Fruit fly (Drosophila melanogaster) whole organism, embryonic: ENCODE measurements around the gene TkR86C.
A peak's percentile ranks its signal among the peaks of the same experiment; 100 is the strongest.

Source experiments
- B-H2 ChIP-seq: fragments of 200-800 bp; sonication (Bioruptor generic); optimal IDR thresholded peaks from 2 replicates; lab custom pipeline; 2018; ENCODE audit warnings: missing biosample characterization, mild to moderate bottlenecking, missing genetic modification characterization
- BtbVII ChIP-seq: fragments of 200-800 bp; sonication (Bioruptor generic); optimal IDR thresholded peaks from 3 replicates; lab custom pipeline; 2017; ENCODE audit warnings: missing biosample characterization, mild to moderate bottlenecking, missing genetic modification characterization
- CG10366 ChIP-seq: fragments of 200-800 bp; sonication (Bioruptor generic); IDR thresholded peaks from 2 replicates; pipeline ENCODE4 v1.3.6; 2022; ENCODE audit warnings: missing biosample characterization, missing genetic modification characterization
- CG11398 ChIP-seq: fragments of 200-800 bp; sonication (Bioruptor generic); optimal IDR thresholded peaks from 2 replicates; lab custom pipeline; 2016; ENCODE audit warnings: missing biosample characterization, missing genetic modification characterization
- CG11696 ChIP-seq: fragments of 200-800 bp; sonication (Bioruptor generic); IDR thresholded peaks from 2 replicates; pipeline ENCODE4 v1.3.6; 2022; ENCODE audit warnings: missing biosample characterization, missing genetic modification characterization
- CG13894 ChIP-seq: fragments of 200-800 bp; sonication (Bioruptor generic); optimal IDR thresholded peaks from 3 replicates; lab custom pipeline; 2018; ENCODE audit warnings: missing biosample characterization, mild to moderate bottlenecking, missing genetic modification characterization, moderate library complexity
- CG14667 ChIP-seq: fragments of 200-800 bp; sonication (Bioruptor generic); IDR thresholded peaks from 2 replicates; pipeline ENCODE4 v1.3.6; 2022; ENCODE audit warnings: missing biosample characterization, missing genetic modification characterization
- CG14710 ChIP-seq: fragments of 200-800 bp; sonication (Bioruptor generic); optimal IDR thresholded peaks from 3 replicates; lab custom pipeline; 2019; ENCODE audit warnings: missing biosample characterization, mild to moderate bottlenecking, missing genetic modification characterization, moderate library complexity
- CG17359 ChIP-seq: fragments of 200-800 bp; sonication (Bioruptor generic); optimal IDR thresholded peaks from 3 replicates; lab custom pipeline; 2018; ENCODE audit warnings: missing biosample characterization, mild to moderate bottlenecking, missing genetic modification characterization, moderate library complexity
- CG17361 ChIP-seq: fragments of 200-800 bp; sonication (Bioruptor generic); IDR thresholded peaks from 3 replicates; pipeline ENCODE4 v1.3.6; 2022; ENCODE audit warnings: missing biosample characterization, missing genetic modification characterization
- CG17829 ChIP-seq: fragments of 200-800 bp; optimal IDR thresholded peaks from 2 replicates; lab custom pipeline; 2019; ENCODE audit warnings: missing biosample characterization, mild to moderate bottlenecking, missing genetic modification characterization, moderate library complexity
- CG18011 ChIP-seq: fragments of 200-800 bp; sonication (Bioruptor generic); optimal IDR thresholded peaks from 2 replicates; lab custom pipeline; 2017; ENCODE audit warnings: missing biosample characterization, missing genetic modification characterization, mild to moderate bottlenecking, moderate library complexity, missing genotype
- CG1832 ChIP-seq: fragments of 200-800 bp; sonication (Bioruptor generic); optimal IDR thresholded peaks from 2 replicates; lab custom pipeline; 2017; ENCODE audit warnings: missing biosample characterization, mild to moderate bottlenecking, missing genetic modification characterization, inconsistent platforms
- CG2199 ChIP-seq: fragments of 200-800 bp; sonication (Bioruptor generic); IDR thresholded peaks from 3 replicates; pipeline ENCODE4 v1.3.6; 2022; ENCODE audit warnings: missing biosample characterization, missing genetic modification characterization
- CG3995 ChIP-seq: fragments of 200-800 bp; sonication (Bioruptor generic); optimal IDR thresholded peaks from 3 replicates; lab custom pipeline; 2016; ENCODE audit warnings: missing biosample characterization, missing genetic modification characterization
- CG42726 ChIP-seq: fragments of 200-800 bp; sonication (Bioruptor generic); IDR thresholded peaks from 2 replicates; pipeline ENCODE4 v1.3.6; 2022; ENCODE audit warnings: missing biosample characterization, missing genetic modification characterization; ENCODE audit not compliant: partially characterized antibody
- CG4617 ChIP-seq: fragments of 200-800 bp; sonication (Bioruptor generic); optimal IDR thresholded peaks from 3 replicates; lab custom pipeline; 2016; ENCODE audit warnings: missing biosample characterization, missing genetic modification characterization, borderline replicate concordance
- CG4820 ChIP-seq: fragments of 200-800 bp; sonication (Bioruptor generic); optimal IDR thresholded peaks from 3 replicates; lab custom pipeline; 2016; ENCODE audit warnings: missing biosample characterization, missing genetic modification characterization
- CG6854 ChIP-seq: fragments of 200-800 bp; sonication (Bioruptor generic); optimal IDR thresholded peaks from 3 replicates; lab custom pipeline; 2017; ENCODE audit warnings: missing biosample characterization, mild to moderate bottlenecking, missing genetic modification characterization
- CTCF ChIP-seq: fragments of 200-800 bp; sonication (Bioruptor generic); optimal IDR thresholded peaks from 2 replicates; lab custom pipeline; 2017; ENCODE audit warnings: missing biosample characterization, mild to moderate bottlenecking, missing genetic modification characterization, moderate library complexity
- Dip2 ChIP-seq: fragments of 200-800 bp; sonication (Bioruptor generic); IDR thresholded peaks from 2 replicates; pipeline ENCODE4 v1.3.6; 2022; ENCODE audit warnings: missing biosample characterization, missing genetic modification characterization
- GATAe ChIP-seq: fragments of 200-800 bp; sonication (Bioruptor generic); conservative IDR thresholded peaks from 2 replicates; pipeline ENCODE4 v1.3.6; 2022; ENCODE audit warnings: missing biosample characterization, missing genetic modification characterization
- Gsc ChIP-seq: fragments of 200-800 bp; sonication (Bioruptor generic); IDR thresholded peaks from 2 replicates; pipeline ENCODE4 v1.3.6; 2022; ENCODE audit warnings: missing biosample characterization, missing genetic modification characterization
- HHEX ChIP-seq: fragments of 200-800 bp; sonication (Bioruptor generic); optimal IDR thresholded peaks from 3 replicates; lab custom pipeline; 2017; ENCODE audit warnings: missing biosample characterization, mild to moderate bottlenecking, missing genetic modification characterization, missing genetic modification reagents
- Hmr ChIP-seq: fragments of 200-800 bp; sonication (Bioruptor generic); optimal IDR thresholded peaks from 3 replicates; lab custom pipeline; 2017; ENCODE audit warnings: mild to moderate bottlenecking, missing biosample characterization, missing genetic modification reagents, missing genetic modification characterization
- MTF-1 ChIP-seq: fragments of 200-800 bp; sonication (Bioruptor generic); optimal IDR thresholded peaks from 2 replicates; lab custom pipeline; 2018; ENCODE audit warnings: missing biosample characterization, mild to moderate bottlenecking, missing genetic modification characterization, borderline replicate concordance
- NfI ChIP-seq: fragments of 200-800 bp; sonication (Bioruptor generic); optimal IDR thresholded peaks from 3 replicates; lab custom pipeline; 2018; ENCODE audit warnings: missing biosample characterization, mild to moderate bottlenecking, missing genetic modification characterization, moderate library complexity
- Sin3A ChIP-seq: fragments of >200 bp; optimal IDR thresholded peaks from 2 replicates; lab custom pipeline; 2018
- Vsx1 ChIP-seq: fragments of 200-800 bp; sonication (Bioruptor generic); optimal IDR thresholded peaks from 2 replicates; lab custom pipeline; 2017; ENCODE audit warnings: missing biosample characterization, mild to moderate bottlenecking, missing genetic modification characterization, missing genetic modification reagents
- abd-A ChIP-seq: fragments of 200-800 bp; sonication (Bioruptor generic); optimal IDR thresholded peaks from 3 replicates; lab custom pipeline; 2019; ENCODE audit warnings: missing biosample characterization, mild to moderate bottlenecking, missing genetic modification characterization, moderate library complexity
- amos ChIP-seq: fragments of 200-800 bp; sonication (Bioruptor generic); IDR thresholded peaks from 2 replicates; pipeline ENCODE4 v1.3.6; 2022; ENCODE audit warnings: missing biosample characterization, missing genetic modification characterization; ENCODE audit not compliant: partially characterized antibody
- aop ChIP-seq: fragments of 200-800 bp; sonication (Bioruptor generic); IDR thresholded peaks from 2 replicates; pipeline ENCODE4 v1.3.6; 2022; ENCODE audit warnings: missing biosample characterization, missing genetic modification characterization
- bbx ChIP-seq: fragments of 200-800 bp; sonication (Bioruptor generic); IDR thresholded peaks from 2 replicates; pipeline ENCODE4 v1.3.6; 2022; ENCODE audit warnings: missing biosample characterization, missing genetic modification characterization; ENCODE audit not compliant: partially characterized antibody
- br ChIP-seq: fragments of >200 bp; optimal IDR thresholded peaks from 2 replicates; lab custom pipeline; 2017
- btn ChIP-seq: fragments of 200-800 bp; sonication (Bioruptor generic); optimal IDR thresholded peaks from 2 replicates; lab custom pipeline; 2016; ENCODE audit warnings: missing biosample characterization, missing genetic modification characterization
- corto ChIP-seq: fragments of 200-800 bp; sonication (Bioruptor generic); optimal IDR thresholded peaks from 2 replicates; lab custom pipeline; 2016; ENCODE audit warnings: missing biosample characterization, mild to moderate bottlenecking, missing genetic modification characterization, moderate library complexity
- esg ChIP-seq: fragments of 200-800 bp; sonication (Bioruptor generic); conservative IDR thresholded peaks from 2 replicates; pipeline ENCODE4 v1.3.6; 2022; ENCODE audit warnings: missing biosample characterization, missing genetic modification characterization
- fd102C ChIP-seq: fragments of 200-800 bp; sonication (Bioruptor generic); optimal IDR thresholded peaks from 2 replicates; lab custom pipeline; 2018; ENCODE audit warnings: missing biosample characterization, mild to moderate bottlenecking, missing genetic modification characterization, moderate library complexity
- gsb-n ChIP-seq: fragments of 200-800 bp; sonication (Bioruptor generic); optimal IDR thresholded peaks from 3 replicates; lab custom pipeline; 2018; ENCODE audit warnings: missing biosample characterization, mild to moderate bottlenecking, missing genetic modification characterization
- h ChIP-seq: fragments of >200 bp; optimal IDR thresholded peaks from 2 replicates; lab custom pipeline; 2017
- insv ChIP-seq, 2 experiments: fragments of 200-800 bp; sonication (Bioruptor generic); optimal IDR thresholded peaks; 3 replicates each; lab custom pipeline; 2016 to 2018; ENCODE audit warnings: missing biosample characterization in 2 of 2, missing genetic modification characterization in 2 of 2
- ken ChIP-seq: fragments of 200-800 bp; sonication (Bioruptor generic); IDR thresholded peaks from 3 replicates; pipeline ENCODE4 v1.3.6; 2022; ENCODE audit warnings: missing biosample characterization, missing genetic modification characterization
- repo ChIP-seq: fragments of 200-800 bp; sonication (Bioruptor generic); optimal IDR thresholded peaks from 2 replicates; lab custom pipeline; 2016; ENCODE audit warnings: missing biosample characterization, missing genetic modification characterization
- ro ChIP-seq: fragments of 200-800 bp; sonication (Bioruptor generic); IDR thresholded peaks from 2 replicates; pipeline ENCODE4 v1.3.6; 2022; ENCODE audit warnings: missing biosample characterization, missing genetic modification characterization
- sens ChIP-seq: fragments of 200-800 bp; sonication (Bioruptor generic); peaks from one replicate; lab custom pipeline; 2016; ENCODE audit warnings: missing biosample characterization, missing genetic modification characterization
- shn ChIP-seq: fragments of 200-800 bp; sonication (Bioruptor generic); optimal IDR thresholded peaks from 3 replicates; lab custom pipeline; 2016; ENCODE audit warnings: missing biosample characterization, missing genetic modification characterization
- sim ChIP-seq: fragments of 200-800 bp; sonication (Bioruptor generic); IDR thresholded peaks from 2 replicates; pipeline ENCODE4 v1.3.6; 2022; ENCODE audit warnings: missing biosample characterization, missing genetic modification characterization
- sima ChIP-seq: fragments of 200-800 bp; sonication (Bioruptor generic); optimal IDR thresholded peaks from 2 replicates; lab custom pipeline; 2016; ENCODE audit warnings: missing biosample characterization, missing genetic modification characterization
- slp2 ChIP-seq: fragments of 200-800 bp; sonication (Bioruptor generic); optimal IDR thresholded peaks from 2 replicates; lab custom pipeline; 2016; ENCODE audit warnings: missing biosample characterization, missing genetic modification characterization
- ssp ChIP-seq: fragments of 200-800 bp; sonication (Bioruptor generic); IDR thresholded peaks from 2 replicates; pipeline ENCODE4 v1.3.6; 2022; ENCODE audit warnings: missing biosample characterization, missing genetic modification characterization
- tll ChIP-seq, 2 experiments: fragments of 200-800 bp in 1 of 2; fragments of >200 bp in 1 of 2; sonication (Bioruptor generic) in 1 of 2; optimal IDR thresholded peaks; 2 replicates each; lab custom pipeline; 2017 to 2019; ENCODE audit warnings: missing biosample characterization in 2 of 2, missing genetic modification characterization in 2 of 2, mild to moderate bottlenecking in 1 of 2, moderate library complexity in 1 of 2
- ttk ChIP-seq: fragments of 200-800 bp; sonication (Bioruptor generic); IDR thresholded peaks from 2 replicates; pipeline ENCODE4 v2.1.2; 2022; ENCODE audit warnings: missing biosample characterization, missing genetic modification characterization
- wor ChIP-seq: fragments of 200-800 bp; sonication (Bioruptor generic); IDR thresholded peaks from 2 replicates; pipeline ENCODE4 v1.3.6; 2022; ENCODE audit warnings: missing biosample characterization, missing genetic modification characterization

TkR86C gene

DNA sequence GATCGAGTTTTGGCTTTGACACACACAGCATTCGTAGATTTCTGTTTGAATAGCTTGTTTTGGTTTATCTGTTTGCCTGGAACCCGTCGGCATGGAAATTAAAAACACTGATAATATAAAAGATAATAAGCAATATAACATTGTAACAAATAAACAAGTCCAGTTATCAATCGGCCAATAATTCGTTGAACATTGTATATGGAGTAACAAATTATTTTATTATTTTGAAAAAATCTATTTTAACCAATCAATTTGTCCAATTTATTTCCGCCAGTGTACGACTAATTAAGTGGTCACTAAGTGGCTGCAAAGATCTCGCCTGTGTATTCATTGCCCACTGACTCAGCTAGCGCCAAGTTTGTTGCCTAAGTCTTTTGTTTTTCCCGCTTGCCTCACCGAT lies 62.2 kb downstream of the TkR86C start (continued):
- TF ChIP-seq h (no peak), CG11696 (no peak), gsb-n (no peak), B-H2 (no peak), ssp (GFP tag; lab: Robert Waterston, UW) (peak; percentile 29; the same call in 1 of the 2 replicates), Sin3A (lab: Kevin White, UChicago) (no peak), CG10366 (GFP tag; lab: Robert Waterston, UW) (no peak), CG17359 (peak; percentile 46), BtbVII (no peak), ro (no peak), bbx (GFP tag; lab: Robert Waterston, UW) (no peak), HHEX (GFP tag; lab: Kevin White, UChicago) (peak; percentile 42), MTF-1 (GFP tag; lab: Kevin White, UChicago) (no peak), wor (no peak), Dip2 (GFP tag; lab: Robert Waterston, UW) (no peak), Vsx1 (GFP tag; lab: Kevin White, UChicago) (peak; percentile 48), amos (GFP tag; lab: Robert Waterston, UW) (no peak), CG18011 (GFP tag; lab: Kevin White, UChicago) (no peak), Hmr (GFP tag; lab: Kevin White, UChicago) (peak; percentile 48), Gsc (no peak), br (no peak), CG13894 (tag; lab: Kevin White, UChicago) (peak; percentile 40), insv (GFP tag; optimal IDR thresholded peaks at IDR 0.05; lab: Kevin White, UChicago) (no peak), CG14710 (tag; lab: Kevin White, UChicago) (peak; percentile 6), repo (GFP tag; lab: Kevin White, UChicago) (no peak), CG3995 (GFP tag; lab: Kevin White, UChicago) (no peak), ken (no peak), sens (GFP tag; lab: Kevin White, UChicago) (peak; percentile 59), CG17361 (0 out of 3 replicates have a peak, but pooled peaks have one; percentile 44), sim (GFP tag; lab: Robert Waterston, UW) (no peak), abd-A (tag; lab: Kevin White, UChicago) (no peak), slp2 (GFP tag; lab: Kevin White, UChicago) (no peak), esg (GFP tag; lab: Robert Waterston, UW) (peak; percentile 35; the same call in 1 of the 2 replicates), CG14667 (no peak), CTCF (GFP tag; lab: Kevin White, UChicago) (no peak), CG4617 (GFP tag; lab: Kevin White, UChicago) (no peak), CG4820 (GFP tag; lab: Kevin White, UChicago) (no peak), shn (GFP tag; lab: Kevin White, UChicago) (no peak), aop (GFP tag; lab: Robert Waterston, UW) (no peak), ttk (GFP tag; lab: Robert Waterston, UW) (0 out of 2 replicates have a peak, but pooled peaks have one; percentile 13), fd102C (GFP tag; lab: Kevin White, UChicago) (no peak), CG1832 (no peak), NfI (GFP tag; lab: Kevin White, UChicago) (peak; percentile 26), CG42726 (GFP tag; lab: Robert Waterston, UW) (no peak), sima (GFP tag; lab: Kevin White, UChicago) (no peak), corto (GFP tag; lab: Kevin White, UChicago) (no peak), CG2199 (GFP tag; lab: Robert Waterston, UW) (no peak), CG17829 (tag; lab: Kevin White, UChicago) (peak; percentile 40), CG6854 (GFP tag; lab: Kevin White, UChicago) (peak; percentile 38), GATAe (GFP tag; lab: Robert Waterston, UW) (0 out of 2 replicates have a peak, but pooled peaks have one; percentile 18), btn (no peak), CG11398 (no peak), tll (GFP tag; optimal IDR thresholded peaks at IDR 0.05; lab: Kevin White, UChicago) (no peak)
